Worm (Caenorhabditis elegans): ENCODE measurements around the gene F46H5.11.

F46H5.11 gene

DNA sequence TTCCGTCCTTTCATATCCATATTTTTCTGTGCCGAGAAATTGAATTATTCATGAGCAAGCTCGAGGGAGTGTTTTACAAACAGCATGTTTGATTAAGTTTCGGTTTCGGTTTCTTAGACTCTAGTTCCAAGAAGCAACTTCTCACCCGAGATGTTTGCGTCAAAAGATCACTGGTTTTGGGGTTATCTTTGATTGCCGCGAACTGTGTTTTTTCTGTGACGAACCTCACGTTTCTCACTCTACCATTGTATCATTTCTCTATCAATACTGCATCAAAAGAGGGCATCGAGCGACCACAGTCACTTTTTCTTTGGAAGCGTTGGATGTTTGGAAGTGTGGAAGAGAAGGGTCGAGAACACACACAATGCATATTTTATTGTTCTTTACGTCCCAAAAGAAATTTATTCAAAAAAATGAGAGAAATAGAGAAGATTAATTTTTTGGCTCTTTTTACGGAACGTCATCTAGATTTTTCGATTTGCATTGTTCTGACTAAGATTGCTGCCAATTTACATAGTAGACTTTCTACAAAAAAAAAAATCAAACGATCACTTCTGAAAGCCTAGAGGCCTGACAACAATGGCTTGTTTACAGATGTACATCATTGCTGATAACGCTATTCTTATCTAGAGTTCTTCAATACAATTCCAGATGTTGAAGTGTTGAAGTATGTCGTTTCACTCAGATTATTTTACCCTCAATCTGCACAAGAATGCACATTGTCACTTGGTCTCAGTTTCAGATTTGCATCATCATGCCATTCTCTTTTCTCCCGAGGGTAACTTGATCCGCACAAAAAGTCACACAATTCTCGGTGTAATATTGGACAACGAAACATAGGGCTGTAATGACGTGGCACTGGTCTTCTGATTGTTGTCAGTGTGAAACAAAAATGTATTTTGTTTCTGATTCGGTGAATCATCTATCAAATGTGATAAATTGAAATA is 38.5 kb downstream of the F46H5.11 start:
- TF ChIP-seq zip-4 (GFP tag; optimal IDR thresholded peaks at IDR 0.05) (no peak), pqm-1 (tag; optimal IDR thresholded peaks at IDR 0.05) (no peak), nhr-20 (tag; optimal IDR thresholded peaks at IDR 0.05) (peak; percentile 17), unc-86 (tag; optimal IDR thresholded peaks at IDR 0.05) (peak; percentile 57), grh-1 (GFP tag; IDR thresholded peaks at IDR 0.05) (no peak), pag-3 (tag; optimal IDR thresholded peaks at IDR 0.05; ENCODE audit: borderline replicate concordance, insufficient read depth) (peak; percentile 75), mab-9 (GFP tag; IDR thresholded peaks at IDR 0.05) (no peak), lin-35 (GFP tag; optimal IDR thresholded peaks at IDR 0.05) (peak in 1 of 2 experiments; percentile 9), egl-13 (tag; optimal IDR thresholded peaks at IDR 0.05) (no peak), pax-3 (tag; optimal IDR thresholded peaks at IDR 0.05) (no peak), fos-1 (tag; optimal IDR thresholded peaks at IDR 0.05) (no peak), nhr-76 (tag; optimal IDR thresholded peaks at IDR 0.05) (no peak), aly-2 (tag; optimal IDR thresholded peaks at IDR 0.05) (no peak), blmp-1 (tag; optimal IDR thresholded peaks at IDR 0.05) (peak; percentile 43), nhr-28 (tag; optimal IDR thresholded peaks at IDR 0.05) (no peak), hlh-4 (tag; optimal IDR thresholded peaks at IDR 0.05) (no peak), xbp-1 (tag; optimal IDR thresholded peaks at IDR 0.05) (peak; percentile 34), fkh-8 (tag; optimal IDR thresholded peaks at IDR 0.05) (peak; percentile 31), lin-15B (tag; optimal IDR thresholded peaks at IDR 0.05) (no peak), mep-1 (tag; optimal IDR thresholded peaks at IDR 0.05) (peak; percentile 1), elt-2 (tag; optimal IDR thresholded peaks at IDR 0.05) (peak; percentile 51), unc-98 (GFP tag; IDR thresholded peaks at IDR 0.05) (no peak), C04F5.9 (tag; optimal IDR thresholded peaks at IDR 0.05) (no peak), efl-1 (optimal IDR thresholded peaks at IDR 0.05) (no peak), efl-1 (GFP tag; optimal IDR thresholded peaks at IDR 0.05 in 1 of 2) (no peak), nhr-47 (tag; optimal IDR thresholded peaks at IDR 0.05) (peak; percentile 18), F16B12.6 (tag; optimal IDR thresholded peaks at IDR 0.05) (no peak), snu-23 (GFP tag; optimal IDR thresholded peaks at IDR 0.05) (no peak), snpc-4 (tag; optimal IDR thresholded peaks at IDR 0.05) (no peak), jun-1 (tag; optimal IDR thresholded peaks at IDR 0.05) (no peak), nhr-71 (tag; optimal IDR thresholded peaks at IDR 0.05) (peak; percentile 47), nhr-84 (tag; optimal IDR thresholded peaks at IDR 0.05) (no peak), ceh-8 (GFP tag; optimal IDR thresholded peaks at IDR 0.05) (peak; percentile 21), hpl-2 (GFP tag; optimal IDR thresholded peaks at IDR 0.05) (no peak), lsy-2 (tag; optimal IDR thresholded peaks at IDR 0.05) (peak in 1 of 2 experiments; percentile 1), nhr-19 (GFP tag; conservative IDR thresholded peaks at IDR 0.05) (peak; percentile 12; the same call in 1 of the 2 replicates), C34B4.2 (tag; optimal IDR thresholded peaks at IDR 0.05) (no peak), vab-15 (tag; optimal IDR thresholded peaks at IDR 0.05) (no peak), alr-1 (tag; optimal IDR thresholded peaks at IDR 0.05; ENCODE audit: borderline replicate concordance) (no peak), ztf-11 (tag; optimal IDR thresholded peaks at IDR 0.05) (no peak), lin-14 (GFP tag; optimal IDR thresholded peaks at IDR 0.05) (peak; percentile 38)
